Worm (Caenorhabditis elegans) whole organism, dauer: ENCODE results near the gene srz-60.
"Not testable (repeated sequence)": the region's sequence is repeated elsewhere in the genome, so short reads cannot be mapped to it uniquely, and the experiment has no call there.

ENCODE experiments used
- unc-62 ChIP-seq: sonication (generic microtip); optimal IDR thresholded peaks from 2 replicates; lab custom pipeline; 2017; ENCODE audit warnings: missing biosample characterization, missing genetic modification reagents, missing genetic modification characterization

srz-60 gene

DNA sequence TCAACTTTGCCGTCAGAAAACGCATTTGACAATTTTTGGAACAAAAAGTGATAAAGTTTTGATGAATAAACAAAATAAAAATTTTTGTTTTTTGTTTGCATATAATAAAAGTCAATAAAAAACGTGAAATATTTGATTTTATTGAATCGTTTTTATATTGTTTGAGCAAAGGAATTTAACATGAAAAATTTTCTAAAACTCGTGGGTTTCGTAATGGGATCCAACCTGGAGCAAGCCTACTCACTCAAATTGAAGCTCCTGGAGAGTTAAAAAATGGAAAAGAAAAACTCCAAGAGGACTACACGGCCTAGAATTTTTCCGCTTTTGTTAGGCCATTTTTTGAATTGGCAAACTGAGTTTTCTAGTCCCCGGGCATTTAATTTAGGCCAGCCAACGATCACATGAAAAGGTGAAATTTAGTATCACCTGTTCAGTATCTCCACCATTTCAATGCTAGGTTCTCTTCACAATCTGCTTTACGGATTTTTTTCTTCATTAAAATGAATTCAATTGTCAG, at the start of gene srz-60, which contains the start of gene C04C3.9:
srz-60 (plus strand) TSS at position 467 of the 517 bp plus-strand sequence.
C04C3.9 (minus strand) TSS at position 101 of the 517 bp plus-strand sequence.
- TF ChIP-seq unc-62 (GFP tag; lab: Kevin White, UChicago) = no peak

DNA sequence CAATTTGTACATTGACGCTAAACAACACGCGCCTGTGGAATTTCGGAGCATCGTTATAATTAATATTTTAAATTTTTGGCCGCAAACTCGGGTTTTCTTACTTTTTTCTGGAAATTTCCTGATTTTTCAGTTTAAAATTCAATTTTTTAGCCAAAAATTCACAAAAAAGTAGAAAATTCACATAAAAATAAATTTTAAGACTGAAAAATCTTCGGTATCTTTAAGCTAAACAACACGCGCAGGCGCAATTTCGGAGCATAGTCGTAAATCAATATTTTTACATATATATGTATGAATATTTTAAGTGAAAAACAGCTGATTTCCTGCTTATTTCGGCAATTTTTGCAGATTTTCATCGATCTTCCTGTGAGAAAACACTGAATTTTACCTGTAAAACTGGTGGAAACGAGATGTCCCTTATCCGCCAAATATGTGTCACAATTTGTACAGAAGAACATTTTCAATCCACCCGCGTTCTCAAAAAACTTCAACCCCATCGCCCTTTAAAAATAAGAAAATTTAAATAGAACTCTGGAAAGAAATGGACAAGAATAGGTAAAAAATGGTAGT, 46.3 kb upstream of the srz-60 start, which contains the start of gene B0546.3:
B0546.3 (minus strand) TSS at position 504 of the 570 bp plus-strand sequence.
- no peak for TF ChIP-seq unc-62 (GFP tag; lab: Kevin White, UChicago)

- TF ChIP-seq unc-62 (GFP tag; lab: Kevin White, UChicago) = no peak
Measured at ce11 chrIV:3383203-3383602, 45.5 kb upstream of the srz-60 start.

DNA sequence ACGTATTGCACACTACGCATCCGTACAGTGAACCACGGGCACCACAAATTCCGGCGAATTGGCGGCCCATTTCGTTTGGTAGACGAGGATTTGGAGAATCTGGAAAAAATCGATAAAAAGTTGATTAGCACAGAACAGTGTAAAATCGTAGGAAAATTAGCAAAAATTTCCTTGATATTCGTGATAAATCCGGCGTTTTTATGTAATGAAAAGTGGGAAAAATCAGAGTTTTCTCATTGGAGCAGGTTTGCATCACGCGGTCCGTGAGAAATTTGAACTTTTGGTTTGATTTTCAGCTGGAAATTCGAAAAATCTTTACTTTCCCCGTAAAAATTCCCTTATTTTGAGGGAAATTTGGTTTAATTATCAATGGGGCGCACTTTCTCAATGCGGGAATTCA, 44.7 kb upstream of the srz-60 start, which contains the start of gene B0546.4:
B0546.4 (minus strand) TSS at position 101 of the 400 bp plus-strand sequence.
- TF ChIP-seq unc-62 (GFP tag; lab: Kevin White, UChicago) = no peak

ce11 chrIV:3384593-3384992, 44.1 kb upstream of the srz-60 start:
- no peak for TF ChIP-seq unc-62 (GFP tag; lab: Kevin White, UChicago)

DNA sequence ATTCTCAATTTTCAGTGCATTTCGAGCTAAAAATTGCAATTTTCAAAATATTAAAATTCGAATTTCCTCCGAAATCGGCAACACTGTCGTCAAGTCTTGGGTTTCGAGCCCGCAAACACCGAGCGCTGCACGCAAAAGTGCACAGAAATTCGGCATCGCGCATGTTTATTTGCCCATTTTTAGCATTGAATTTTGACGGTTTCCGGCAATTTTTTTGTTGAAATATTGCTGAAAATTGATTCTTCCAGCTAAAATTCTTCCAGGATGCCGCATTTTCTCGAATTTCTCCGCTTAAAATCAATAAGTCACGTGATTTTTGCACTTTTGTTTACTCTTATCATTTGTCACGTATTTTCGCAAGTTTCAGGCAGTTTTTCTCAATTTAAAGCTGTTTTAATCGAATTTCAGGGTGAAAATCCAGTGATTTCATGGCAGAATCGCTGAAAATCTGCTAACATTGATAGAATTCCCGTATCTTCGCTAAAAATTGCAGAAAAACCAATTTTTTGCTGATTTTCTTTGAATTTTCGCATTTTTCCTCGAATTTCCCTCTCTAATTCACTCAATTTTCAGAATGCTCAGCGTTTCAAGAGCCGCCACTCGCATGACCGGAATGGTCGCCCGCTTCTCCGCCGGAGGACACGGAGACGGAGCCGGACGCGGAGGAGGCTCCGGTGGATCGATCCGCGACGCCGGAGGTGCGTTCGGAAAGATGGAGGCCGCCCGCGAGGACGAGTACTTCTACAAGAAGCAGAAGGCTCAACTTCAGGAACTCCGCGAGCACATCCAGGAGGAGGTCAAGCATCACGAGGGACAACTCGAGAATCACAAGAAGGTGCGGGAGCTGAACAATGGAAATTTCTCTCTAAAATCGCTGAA, 43.1 kb upstream of the srz-60 start, which contains the start of gene mai-2:
mai-2 (plus strand) TSS at position 574 of the 879 bp plus-strand sequence.
- no peak for TF ChIP-seq unc-62 (GFP tag; lab: Kevin White, UChicago)

DNA sequence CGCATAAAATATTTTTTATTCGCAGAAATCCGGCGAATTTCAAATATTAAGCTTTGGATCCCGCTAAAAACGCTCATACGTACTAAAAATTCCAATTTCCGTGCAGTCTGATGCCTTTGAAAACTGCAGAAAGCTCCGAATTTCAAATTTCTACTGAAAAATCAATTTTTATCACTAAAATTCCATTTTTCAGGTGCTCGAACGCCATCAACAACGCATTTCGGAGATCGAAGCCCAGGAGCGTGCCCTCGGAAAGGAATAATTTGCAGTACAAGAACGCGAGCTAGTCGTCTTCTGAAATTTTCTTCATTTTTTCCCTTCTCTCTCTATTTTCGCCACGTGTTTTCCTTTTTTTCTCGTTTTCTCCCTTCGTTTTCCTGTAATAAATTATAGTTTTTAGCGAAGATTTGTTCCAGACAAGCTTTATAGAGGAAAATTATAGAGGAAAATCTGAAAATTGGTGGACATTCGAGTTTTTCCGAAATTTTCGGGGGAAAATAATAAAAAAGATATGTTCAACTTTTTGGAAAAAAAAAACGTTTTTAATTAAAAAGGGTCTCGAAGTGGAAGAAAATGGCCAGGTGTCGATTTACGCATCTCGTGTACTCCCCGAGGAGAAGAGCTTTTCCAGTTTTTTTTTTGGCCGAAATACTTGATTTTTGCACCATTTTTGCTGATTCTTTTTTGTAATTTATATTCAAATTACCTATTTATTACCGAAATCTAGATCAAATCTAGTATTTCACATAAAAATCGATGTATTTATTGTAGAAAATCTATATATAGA, 42.0 kb upstream of the srz-60 start:
- no peak for TF ChIP-seq unc-62 (GFP tag; lab: Kevin White, UChicago)

- TF ChIP-seq unc-62 (GFP tag; lab: Kevin White, UChicago) = not testable (repeated sequence)
Measured at ce11 chrIV:3389999-3390398, 38.7 kb upstream of the srz-60 start, which contains the start of gene B0546.5. Gene B0546.5, minus strand, starts transcription at chrIV:3390099.

DNA sequence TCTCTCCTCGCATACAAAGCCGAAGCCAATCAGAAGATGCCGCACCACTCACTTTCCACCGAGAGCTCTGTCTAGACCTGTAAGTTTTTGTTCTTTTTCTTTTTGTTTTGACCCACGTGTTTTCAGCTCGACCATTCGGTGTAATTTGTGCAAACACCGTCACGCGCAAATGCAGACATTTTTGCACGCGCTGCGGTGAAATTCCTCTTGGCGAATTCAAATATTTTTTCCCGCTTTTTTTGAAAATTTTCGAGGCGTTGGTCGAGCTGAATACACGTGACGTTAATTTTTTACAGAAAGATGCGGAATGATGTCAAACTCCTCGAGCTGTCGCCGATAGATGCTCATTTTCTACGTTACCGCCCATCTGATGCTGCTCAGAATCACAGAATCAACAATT, 34.6 kb upstream of the srz-60 start, which contains the start of gene C04C3.4:
C04C3.4 (plus strand) TSS at position 301 of the 400 bp plus-strand sequence.
- not testable (repeated sequence) for TF ChIP-seq unc-62 (GFP tag; lab: Kevin White, UChicago)

DNA sequence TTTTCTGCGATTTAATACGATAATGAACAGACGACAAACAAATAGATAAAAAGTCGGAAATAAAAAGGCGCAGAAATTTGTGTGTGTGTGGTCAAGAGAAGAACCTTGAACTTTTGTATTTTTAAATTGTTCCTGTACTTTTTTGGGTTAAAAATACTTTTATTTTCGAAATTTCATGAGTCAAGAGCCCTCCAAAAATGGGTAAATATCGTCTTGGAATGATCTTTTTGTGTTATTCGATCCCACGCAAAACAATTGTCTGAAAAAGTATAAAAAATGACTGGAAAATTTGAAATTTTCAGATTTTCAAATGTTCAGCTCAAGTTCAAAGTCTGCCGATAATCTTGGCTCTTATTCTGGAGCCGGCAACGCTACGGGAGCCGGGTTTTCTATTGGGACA, 33.1 kb upstream of the srz-60 start, which contains the start of gene C04C3.14:
C04C3.14 (plus strand) TSS at position 301 of the 400 bp plus-strand sequence.
- TF ChIP-seq unc-62 (GFP tag; lab: Kevin White, UChicago) = no peak

DNA sequence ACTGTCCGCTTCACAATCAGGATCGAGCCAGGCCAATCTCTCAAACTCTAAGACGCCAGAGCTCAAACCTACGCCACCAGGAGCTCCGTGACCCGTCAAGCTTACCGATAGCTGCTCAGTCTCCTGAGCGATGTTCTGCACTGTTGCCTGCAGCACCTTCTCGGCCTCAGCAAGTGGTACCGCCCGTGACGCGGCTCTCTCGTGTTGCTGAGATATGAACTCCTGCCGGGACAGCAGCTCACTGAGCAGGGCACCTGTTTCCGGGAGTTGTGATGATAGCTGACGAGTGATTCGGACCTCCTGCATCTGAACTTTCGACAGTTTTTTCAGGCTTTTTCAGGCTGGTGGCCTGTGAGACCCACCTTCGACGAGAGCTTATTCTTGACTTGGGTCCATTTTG, 30.6 kb upstream of the srz-60 start:
- TF ChIP-seq unc-62 (GFP tag; lab: Kevin White, UChicago) = no peak

- TF ChIP-seq unc-62 (GFP tag; lab: Kevin White, UChicago) = no peak
Measured at ce11 chrIV:3399015-3399722, 29.5 kb upstream of the srz-60 start, which contains the start of the genes dyf-3 and pdhb-1. Gene dyf-3, minus strand, starts transcription at chrIV:3399231. Gene pdhb-1, plus strand, starts transcription at chrIV:3399672.

ce11 chrIV:3400941-3401340, 27.8 kb upstream of the srz-60 start:
- no peak for TF ChIP-seq unc-62 (GFP tag; lab: Kevin White, UChicago)

DNA sequence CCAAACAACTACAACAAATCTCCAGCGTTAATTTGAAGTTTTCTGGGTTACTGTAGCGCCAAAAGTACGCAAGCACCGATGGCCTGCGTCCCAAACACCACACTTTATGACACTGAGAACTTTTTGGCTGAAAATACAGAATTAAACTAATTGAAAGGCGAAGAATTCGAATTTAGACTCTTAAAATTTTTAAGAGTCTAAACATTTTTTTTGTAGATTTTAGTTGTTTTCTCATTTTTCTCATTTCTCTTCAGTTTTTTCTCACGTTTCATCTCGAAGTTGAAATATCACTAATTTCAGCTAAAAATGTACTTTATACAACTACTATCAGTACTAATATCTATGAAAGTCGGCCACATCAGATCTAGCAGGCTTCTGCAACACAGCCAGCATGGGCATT, 13.3 kb upstream of the srz-60 start, which contains the start of gene lgc-9:
lgc-9 (plus strand) TSS at position 301 of the 400 bp plus-strand sequence.
- TF ChIP-seq unc-62 (GFP tag; lab: Kevin White, UChicago) = no peak
